Worm (Caenorhabditis elegans): Measurements from ENCODE around the gene str-141.

DNA sequence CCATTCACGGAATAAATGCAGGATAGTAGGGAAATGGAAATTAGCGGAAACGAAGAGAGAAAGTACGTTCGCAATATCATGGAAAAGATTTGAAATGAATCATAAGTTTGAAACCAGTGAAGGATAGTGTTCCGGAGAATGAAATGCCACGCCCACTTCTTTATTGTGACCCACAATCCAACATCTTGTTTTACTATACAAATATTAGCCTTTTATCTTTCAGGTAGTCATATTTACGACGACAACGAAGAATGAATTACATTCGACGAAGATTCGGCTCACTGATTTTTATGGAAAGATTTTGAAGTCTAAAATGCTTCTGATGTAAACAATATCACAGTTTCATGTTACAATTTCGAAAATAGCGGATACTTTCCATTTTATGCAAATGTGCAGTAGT is 6.8 kb downstream of the str-141 start, which contains the start of gene cutl-18:
- TF ChIP-seq ceh-13 (GFP tag; optimal IDR thresholded peaks at IDR 0.05), result no peak
- no peak for TF ChIP-seq sea-1 (GFP tag; conservative IDR thresholded peaks at IDR 0.05)
- no peak for TF ChIP-seq tbx-11 (GFP tag; IDR thresholded peaks at IDR 0.05)
- TF ChIP-seq hmbx-1 (tag; optimal IDR thresholded peaks at IDR 0.05), result no peak
- TF ChIP-seq hmg-4 (GFP tag; optimal IDR thresholded peaks at IDR 0.05), result no peak
- no peak for TF ChIP-seq ama-1 (optimal IDR thresholded peaks at IDR 0.05)
- no peak for TF ChIP-seq B0310.2 (tag; optimal IDR thresholded peaks at IDR 0.05)
